ENCODE assay signal across 5 worm cellular contexts in the genomic region with DNA sequence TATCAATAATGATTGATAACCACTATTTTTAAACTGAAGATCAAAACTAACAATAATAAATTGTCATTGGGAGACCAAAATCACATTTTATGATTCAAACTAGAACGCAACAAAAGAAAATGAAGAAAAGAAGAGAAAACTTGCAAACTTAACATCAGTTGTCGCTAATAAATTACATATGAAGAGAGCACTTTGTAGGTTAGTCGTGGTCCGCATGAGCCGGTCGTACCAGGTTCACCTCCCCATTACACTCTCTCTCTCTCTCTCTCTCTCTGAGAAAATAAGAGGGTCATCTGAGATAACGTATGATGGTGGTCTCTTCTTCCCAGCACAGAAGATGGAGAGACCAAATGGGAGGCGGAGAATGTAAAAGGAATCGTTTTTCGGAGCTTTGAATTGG.
A peak's percentile ranks its signal among the peaks of the same experiment; 100 is the strongest.
TF ChIP-seq lines count a peak whose summit lies in the region.

No protein-coding gene starts in this region.

TF ChIP-seq in whole organism, L1 larva, 84 proteins besides CTCF, POLR2A, EP300 and RAD21:
- TF ChIP-seq mdl-1 (tag; optimal IDR thresholded peaks at IDR 0.05; lab: Kevin White, UChicago) (peak in 1 of 2 experiments; percentile 5), lsy-2 (tag; optimal IDR thresholded peaks at IDR 0.05; lab: Kevin White, UChicago) (peak; percentile 3 to 28), C04F5.9 (tag; optimal IDR thresholded peaks at IDR 0.05; lab: Kevin White, UChicago) (no peak), lin-13 (GFP tag; optimal IDR thresholded peaks at IDR 0.05; lab: Kevin White, UChicago) (no peak), unc-130 (tag; optimal IDR thresholded peaks at IDR 0.05; lab: Kevin White, UChicago) (peak; percentile 16), fkh-8 (tag; optimal IDR thresholded peaks at IDR 0.05; lab: Kevin White, UChicago) (no peak), dsc-1 (tag; optimal IDR thresholded peaks at IDR 0.05; lab: Kevin White, UChicago) (peak; percentile 42), mef-2 (tag; optimal IDR thresholded peaks at IDR 0.05; lab: Kevin White, UChicago) (no peak), lir-3 (tag; optimal IDR thresholded peaks at IDR 0.05; lab: Kevin White, UChicago; ENCODE audit: poor library complexity) (no peak), lin-14 (GFP tag; optimal IDR thresholded peaks at IDR 0.05; lab: Kevin White, UChicago) (peak; percentile 61), nhr-71 (tag; optimal IDR thresholded peaks at IDR 0.05; lab: Kevin White, UChicago) (peak; percentile 58), unc-86 (tag; optimal IDR thresholded peaks at IDR 0.05; lab: Kevin White, UChicago) (no peak), rnt-1 (tag; optimal IDR thresholded peaks at IDR 0.05; lab: Kevin White, UChicago) (peak; percentile 72), ceh-88 (GFP tag; IDR thresholded peaks at IDR 0.05; lab: Robert Waterston, UW) (no peak), xbp-1 (tag; optimal IDR thresholded peaks at IDR 0.05; lab: Kevin White, UChicago) (no peak), snu-23 (GFP tag; optimal IDR thresholded peaks at IDR 0.05; lab: Kevin White, UChicago) (peak; percentile 14), nhr-20 (tag; optimal IDR thresholded peaks at IDR 0.05; lab: Kevin White, UChicago) (peak; percentile 41)

TF ChIP-seq in whole organism, L2 larva, 48 proteins besides CTCF, POLR2A, EP300 and RAD21:
- no peak for TF ChIP-seq elt-1 (tag; optimal IDR thresholded peaks at IDR 0.05; lab: Kevin White, UChicago)
- no peak for TF ChIP-seq dmd-4 (tag; optimal IDR thresholded peaks at IDR 0.05; lab: Kevin White, UChicago)
- TF ChIP-seq mdl-1 (tag; optimal IDR thresholded peaks at IDR 0.05; lab: Kevin White, UChicago), result no peak
- no peak for TF ChIP-seq fos-1 (tag; optimal IDR thresholded peaks at IDR 0.05; lab: Kevin White, UChicago)
- TF ChIP-seq nhr-129 (tag; optimal IDR thresholded peaks at IDR 0.05; lab: Kevin White, UChicago), result peak; percentile 21
- no peak for TF ChIP-seq peb-1 (tag; optimal IDR thresholded peaks at IDR 0.05; lab: Kevin White, UChicago)
- no peak for TF ChIP-seq skn-1 (tag; optimal IDR thresholded peaks at IDR 0.05; lab: Kevin White, UChicago)
- no peak for TF ChIP-seq ztf-11 (tag; optimal IDR thresholded peaks at IDR 0.05; lab: Kevin White, UChicago)
- TF ChIP-seq ama-1 (optimal IDR thresholded peaks at IDR 0.05; lab: Kevin White, UChicago), result no peak
- TF ChIP-seq ZK546.5 (tag; optimal IDR thresholded peaks at IDR 0.05; lab: Kevin White, UChicago), result no peak
- TF ChIP-seq ceh-16 (tag; optimal IDR thresholded peaks at IDR 0.05; lab: Kevin White, UChicago), result no peak
- peak; percentile 11 for TF ChIP-seq sma-9 (GFP tag; optimal IDR thresholded peaks at IDR 0.05; lab: Kevin White, UChicago)
- no peak for TF ChIP-seq sma-9 (tag; optimal IDR thresholded peaks at IDR 0.05; lab: Kevin White, UChicago)
- peak in 1 of 2 experiments; percentile 20 for TF ChIP-seq lsy-2 (tag; optimal IDR thresholded peaks at IDR 0.05; lab: Kevin White, UChicago)
- peak; percentile 3 for TF ChIP-seq mab-5 (tag; optimal IDR thresholded peaks at IDR 0.05; lab: Kevin White, UChicago)
- peak; percentile 5 for TF ChIP-seq nhr-25 (tag; optimal IDR thresholded peaks at IDR 0.05; lab: Kevin White, UChicago)
- TF ChIP-seq nhr-21 (tag; optimal IDR thresholded peaks at IDR 0.05; lab: Kevin White, UChicago), result no peak
- peak; percentile 3 for TF ChIP-seq F13H6.1 (tag; optimal IDR thresholded peaks at IDR 0.05; lab: Kevin White, UChicago)

TF ChIP-seq in whole organism, L4 larva, 104 proteins besides CTCF, POLR2A, EP300 and RAD21:
- TF ChIP-seq zag-1 (tag; optimal IDR thresholded peaks at IDR 0.05; lab: Kevin White, UChicago), result no peak
- TF ChIP-seq hlh-11 (tag; optimal IDR thresholded peaks at IDR 0.05; lab: Kevin White, UChicago), result peak; percentile 26

TF ChIP-seq in whole organism, late embryonic, 69 proteins besides CTCF, POLR2A, EP300 and RAD21:
- TF ChIP-seq fkh-10 (GFP tag; optimal IDR thresholded peaks at IDR 0.05; lab: Kevin White, UChicago) (no peak), unc-55 (GFP tag; optimal IDR thresholded peaks at IDR 0.05; lab: Kevin White, UChicago) (peak; percentile 60)
TF ChIP-seq in whole organism, late embryonic: peak in this region for 1.

TF ChIP-seq in whole organism, mixed stage, embryonic, 35 proteins besides CTCF, POLR2A, EP300 and RAD21:
- TF ChIP-seq ces-1 (GFP tag; optimal IDR thresholded peaks at IDR 0.05; lab: Kevin White, UChicago) (no peak), lin-32 (GFP tag; optimal IDR thresholded peaks at IDR 0.05; lab: Kevin White, UChicago) (no peak), cnd-1 (tag; optimal IDR thresholded peaks at IDR 0.05; lab: Kevin White, UChicago) (no peak), mls-2 (tag; optimal IDR thresholded peaks at IDR 0.05; lab: Kevin White, UChicago) (no peak), nhr-2 (tag; optimal IDR thresholded peaks at IDR 0.05; lab: Kevin White, UChicago) (peak; percentile 87), pha-4 (tag; optimal IDR thresholded peaks at IDR 0.05; lab: Kevin White, UChicago) (no peak), hlh-1 (tag; optimal IDR thresholded peaks at IDR 0.05; lab: Kevin White, UChicago) (peak; percentile 27), M03D4.4 (tag; optimal IDR thresholded peaks at IDR 0.05; lab: Kevin White, UChicago) (no peak), unc-62 (GFP tag; optimal IDR thresholded peaks at IDR 0.05; lab: Kevin White, UChicago) (peak; percentile 29), ceh-83 (GFP tag; optimal IDR thresholded peaks at IDR 0.05; lab: Kevin White, UChicago) (no peak)
